Fruit fly (Drosophila melanogaster) whole organism, pupa: ENCODE results near the gene Lk.

ENCODE experiments used
- CG13204 ChIP-seq: fragments of 200-800 bp; sonication (Bioruptor generic); optimal IDR thresholded peaks from 2 replicates; lab custom pipeline; 2018; ENCODE audit warnings: missing biosample characterization, mild to moderate bottlenecking, missing genetic modification characterization, moderate library complexity
- CG15710 ChIP-seq: fragments of 200-800 bp; sonication (Bioruptor generic); optimal IDR thresholded peaks from 2 replicates; lab custom pipeline; 2018; ENCODE audit warnings: missing biosample characterization, mild to moderate bottlenecking, missing genetic modification characterization, moderate library complexity
- CG34367 ChIP-seq: fragments of 200-800 bp; sonication (Bioruptor generic); optimal IDR thresholded peaks from 2 replicates; lab custom pipeline; 2018; ENCODE audit warnings: missing biosample characterization, mild to moderate bottlenecking, missing genetic modification characterization
- CG8301 ChIP-seq: fragments of 200-800 bp; sonication (Bioruptor generic); optimal IDR thresholded peaks from 2 replicates; lab custom pipeline; 2018; ENCODE audit warnings: missing biosample characterization, mild to moderate bottlenecking, missing genetic modification characterization
- CG9948 ChIP-seq: fragments of 200-800 bp; sonication (Bioruptor generic); optimal IDR thresholded peaks from 2 replicates; lab custom pipeline; 2018; ENCODE audit warnings: missing biosample characterization, mild to moderate bottlenecking, missing genetic modification characterization, moderate library complexity
- Snoo ChIP-seq: fragments of 200-800 bp; sonication (Bioruptor generic); optimal IDR thresholded peaks from 3 replicates; lab custom pipeline; 2017; ENCODE audit warnings: missing biosample characterization, mild to moderate bottlenecking, missing genetic modification characterization, inconsistent platforms
- gl ChIP-seq: fragments of 200-800 bp; sonication (Bioruptor generic); optimal IDR thresholded peaks from 2 replicates; lab custom pipeline; 2018; ENCODE audit warnings: missing biosample characterization, mild to moderate bottlenecking, missing genetic modification characterization

DNA sequence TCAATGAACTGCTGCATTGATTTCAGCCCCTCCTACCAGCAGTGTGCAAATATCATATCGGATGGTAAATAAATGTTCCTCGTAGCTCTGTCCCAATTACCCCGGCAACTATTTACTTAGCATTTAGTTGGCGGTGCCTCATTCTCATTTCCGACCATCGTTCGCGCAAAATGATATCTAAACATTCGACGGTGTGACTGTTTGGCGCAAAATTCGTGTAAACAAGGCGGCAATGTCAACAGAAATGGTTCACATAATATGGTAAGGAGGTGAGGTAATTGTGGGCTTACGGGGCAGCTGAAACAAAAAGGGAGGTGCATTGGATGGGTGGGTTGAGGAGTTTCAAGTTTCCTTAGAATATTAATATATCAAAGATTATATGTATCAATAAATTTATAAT is 3.8 kb upstream of the Lk start:
- TF ChIP-seq Snoo (tag; lab: Kevin White, UChicago) (no peak), CG8301 (tag; lab: Kevin White, UChicago) (no peak), CG34367 (no peak), CG15710 (tag; lab: Kevin White, UChicago) (no peak), CG13204 (GFP tag; lab: Kevin White, UChicago) (no peak), CG9948 (no peak), gl (tag; lab: Kevin White, UChicago) (no peak)
